Worm (Caenorhabditis elegans) whole organism, L4 larva: ENCODE results near the gene alg-2.

Experiments used
- ama-1 ChIP-seq: fragments of 150-350 bp; optimal IDR thresholded peaks from 2 replicates; lab custom pipeline; 2014; ENCODE audit warnings: inconsistent platforms, mixed read lengths
- ceh-20 ChIP-seq: fragments of 200-800 bp; sonication (Bioruptor generic); IDR thresholded peaks from 2 replicates; pipeline ENCODE4 v1.3.6; 2022; ENCODE audit warnings: missing genetic modification reagents, missing genetic modification characterization, missing compliant biosample characterization
- daf-12 ChIP-seq: fragments of 150-350 bp; optimal IDR thresholded peaks from 2 replicates; lab custom pipeline; 2014; ENCODE audit warnings: missing biosample characterization, missing genetic modification reagents, missing genetic modification characterization
- dpl-1 ChIP-seq: fragments of 150-350 bp; optimal IDR thresholded peaks from 2 replicates; lab custom pipeline; 2014; ENCODE audit warnings: missing biosample characterization, missing genetic modification reagents, missing genetic modification characterization
- lin-13 ChIP-seq: fragments of 150-350 bp; optimal IDR thresholded peaks from 2 replicates; lab custom pipeline; 2014; ENCODE audit warnings: missing biosample characterization, missing genetic modification reagents, missing genetic modification characterization
- mxl-3 ChIP-seq: fragments of 200-800 bp; sonication (Bioruptor generic); optimal IDR thresholded peaks from 2 replicates; lab custom pipeline; 2018; ENCODE audit warnings: mild to moderate bottlenecking, missing genetic modification characterization, missing compliant biosample characterization
- nhr-11 ChIP-seq: fragments of 150-350 bp; optimal IDR thresholded peaks from 2 replicates; lab custom pipeline; 2014; ENCODE audit warnings: missing biosample characterization, missing genetic modification characterization
- nhr-237 ChIP-seq: sonication (generic microtip); optimal IDR thresholded peaks from 2 replicates; lab custom pipeline; 2017; ENCODE audit warnings: missing biosample characterization, missing genetic modification characterization
- nhr-25 ChIP-seq: sonication (generic microtip); optimal IDR thresholded peaks from 2 replicates; lab custom pipeline; 2017; ENCODE audit warnings: missing genetic modification characterization, mild to moderate bottlenecking, missing compliant biosample characterization, antibody characterized with exemption, moderate library complexity, borderline replicate concordance; ENCODE audit not compliant: insufficient read depth
- pha-4 ChIP-seq, 2 experiments: fragments of 150-350 bp in 1 of 2; fragments of 200-800 bp in 1 of 2; sonication (Bioruptor generic) in 1 of 2; IDR thresholded peaks in 1 of 2; optimal IDR thresholded peaks in 1 of 2; 2 replicates each; pipeline versions ENCODE4 v1.3.6 to Lab custom; 2014 to 2022; ENCODE audit warnings: missing genetic modification characterization in 2 of 2, missing genetic modification reagents in 2 of 2, missing biosample characterization in 1 of 2, missing compliant biosample characterization in 1 of 2
- unc-39 ChIP-seq: sonication (generic microtip); optimal IDR thresholded peaks from 2 replicates; lab custom pipeline; 2017; ENCODE audit warnings: missing biosample characterization, missing genetic modification characterization
- unc-62 ChIP-seq, 3 experiments: fragments of 150-350 bp in 1 of 3; sonication (generic microtip); optimal IDR thresholded peaks in 2 of 3; peaks in 1 of 3; 1 replicate in 1 of 3; 2 replicates in 2 of 3; lab custom pipeline; 2014 to 2017; ENCODE audit warnings: missing biosample characterization in 3 of 3, missing genetic modification characterization in 3 of 3, missing genetic modification reagents in 3 of 3, missing genotype in 1 of 3

ce11 chrII:845618-846017 lies 27.4 kb upstream of the alg-2 start, which contains the start of gene F28A10.7:
- no peak for TF ChIP-seq ceh-20 (GFP tag; lab: Robert Waterston, UW)
- TF ChIP-seq dpl-1 (GFP tag; lab: Kevin White, UChicago): no peak
- no peak for TF ChIP-seq daf-12 (tag; lab: Kevin White, UChicago)
- no peak for TF ChIP-seq nhr-11
- no peak for TF ChIP-seq pha-4 (GFP tag; IDR thresholded peaks at IDR 0.05; lab: Robert Waterston, UW)
- TF ChIP-seq pha-4 (tag; optimal IDR thresholded peaks at IDR 0.05; lab: Kevin White, UChicago): no peak
- TF ChIP-seq ama-1 (lab: Kevin White, UChicago): no peak
- no peak for TF ChIP-seq unc-39 (tag; lab: Kevin White, UChicago)
- TF ChIP-seq unc-62 (GFP tag; optimal IDR thresholded peaks at IDR 0.05 in 1 of 2; lab: Kevin White, UChicago): no peak
- no peak for TF ChIP-seq unc-62 (tag; optimal IDR thresholded peaks at IDR 0.05; lab: Kevin White, UChicago)
- TF ChIP-seq mxl-3: no peak
- no peak for TF ChIP-seq lin-13
- TF ChIP-seq nhr-25 (tag; lab: Kevin White, UChicago): no peak
- no peak for TF ChIP-seq nhr-237
